Fruit fly (Drosophila melanogaster): Measurements from ENCODE around the gene CG11294.

Gene CG11294

DNA sequence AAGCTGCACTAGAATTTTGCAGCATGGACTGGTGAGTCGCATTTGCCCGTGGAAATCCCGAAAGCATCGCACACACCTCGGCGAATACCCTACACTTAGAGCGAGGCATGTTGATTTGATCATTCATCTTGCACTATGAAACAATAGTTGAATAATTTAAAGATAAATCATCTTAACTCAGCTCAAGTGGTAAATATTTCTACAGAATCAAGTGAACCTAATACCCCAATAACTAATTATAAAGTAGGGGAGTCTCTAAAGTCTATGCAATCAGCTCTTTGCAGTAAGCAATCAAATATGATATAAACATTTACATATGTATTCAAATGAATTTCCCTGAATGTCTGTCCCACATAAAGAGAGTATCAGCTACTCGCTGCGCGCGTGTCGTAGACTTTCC, 16.0 kb downstream of the CG11294 start:
- TF ChIP-seq toe (GFP tag; optimal IDR thresholded peaks at IDR 0.05) (no peak), CG14711 (tag; optimal IDR thresholded peaks at IDR 0.05) (peak; percentile 29), CG7045 (GFP tag; optimal IDR thresholded peaks at IDR 0.05) (peak; percentile 12), Hr96 (GFP tag; optimal IDR thresholded peaks at IDR 0.05) (peak; percentile 64), cnc (optimal IDR thresholded peaks at IDR 0.05) (no peak), bab1 (GFP tag; optimal IDR thresholded peaks at IDR 0.05) (peak; percentile 89)

dm6 chrX:8676631-8677224, 16.7 kb downstream of the CG11294 start, which contains the start of gene Rubicon:
Rubicon (plus strand) TSS chrX:8677063.
- TF ChIP-seq Clk (GFP tag; optimal IDR thresholded peaks at IDR 0.05) (no peak), ovo (GFP tag; optimal IDR thresholded peaks at IDR 0.05) (peak; percentile 98), CG7045 (GFP tag; optimal IDR thresholded peaks at IDR 0.05) (no peak), pad (GFP tag; optimal IDR thresholded peaks at IDR 0.05) (peak; percentile 70), toe (GFP tag; optimal IDR thresholded peaks at IDR 0.05) (no peak), Hr96 (GFP tag; optimal IDR thresholded peaks at IDR 0.05) (peak; percentile 36), CG11617 (GFP tag; optimal IDR thresholded peaks at IDR 0.05) (no peak), CG1620 (GFP tag; optimal IDR thresholded peaks at IDR 0.05) (peak; percentile 66), Mnt (GFP tag; optimal IDR thresholded peaks at IDR 0.05) (peak; percentile 68), cnc (optimal IDR thresholded peaks at IDR 0.05) (no peak), CG5204 (GFP tag; optimal IDR thresholded peaks at IDR 0.05) (no peak), tj (GFP tag; optimal IDR thresholded peaks at IDR 0.05) (peak; percentile 60), cic (GFP tag; optimal IDR thresholded peaks at IDR 0.05) (peak; percentile 23), bab1 (GFP tag; optimal IDR thresholded peaks at IDR 0.05) (peak; percentile 79), CG12768 (GFP tag; optimal IDR thresholded peaks at IDR 0.05) (no peak), CG14711 (tag; optimal IDR thresholded peaks at IDR 0.05) (no peak), Crg-1 (GFP tag; optimal IDR thresholded peaks at IDR 0.05) (peak; percentile 31), CG7101 (tag; optimal IDR thresholded peaks at IDR 0.05) (peak; percentile 40), CG33017 (tag; optimal IDR thresholded peaks at IDR 0.05) (no peak), kay (GFP tag; ENCODE audit: borderline replicate concordance) (no peak)

dm6 chrX:8671348-8672298, 21.8 kb downstream of the CG11294 start:
- no peak for TF ChIP-seq Hr96 (GFP tag; optimal IDR thresholded peaks at IDR 0.05)
- TF ChIP-seq CG14711 (tag; optimal IDR thresholded peaks at IDR 0.05), result no peak

DNA sequence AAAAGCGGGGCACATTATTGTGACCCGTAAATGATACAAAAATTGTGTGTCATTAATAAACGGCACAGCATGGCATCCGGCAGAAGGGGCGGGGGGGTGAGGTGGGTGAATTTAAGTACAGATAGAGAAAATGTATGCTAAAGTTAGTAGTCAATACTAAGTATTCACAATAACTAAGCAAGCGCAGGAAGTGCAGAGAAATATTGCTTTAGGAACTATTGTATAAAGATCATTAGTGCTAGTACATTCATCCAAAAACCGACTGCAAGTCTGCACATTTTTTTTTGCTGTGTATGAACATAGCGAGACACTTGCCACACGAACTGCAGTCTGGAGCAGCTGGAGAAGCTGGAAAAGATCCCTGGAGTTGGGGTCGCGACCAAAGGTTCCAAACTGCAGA, 24.0 kb downstream of the CG11294 start:
- TF ChIP-seq CG7101 (tag; optimal IDR thresholded peaks at IDR 0.05) (no peak), CG7045 (GFP tag; optimal IDR thresholded peaks at IDR 0.05) (no peak), CG14711 (tag; optimal IDR thresholded peaks at IDR 0.05) (no peak), toe (GFP tag; optimal IDR thresholded peaks at IDR 0.05) (no peak), bab1 (GFP tag; optimal IDR thresholded peaks at IDR 0.05) (no peak), CG11617 (GFP tag; optimal IDR thresholded peaks at IDR 0.05) (no peak), cnc (optimal IDR thresholded peaks at IDR 0.05) (no peak), CG33017 (tag; optimal IDR thresholded peaks at IDR 0.05) (no peak), pad (GFP tag; optimal IDR thresholded peaks at IDR 0.05) (no peak), CG5204 (GFP tag; optimal IDR thresholded peaks at IDR 0.05) (no peak), ovo (GFP tag; optimal IDR thresholded peaks at IDR 0.05) (no peak)

DNA sequence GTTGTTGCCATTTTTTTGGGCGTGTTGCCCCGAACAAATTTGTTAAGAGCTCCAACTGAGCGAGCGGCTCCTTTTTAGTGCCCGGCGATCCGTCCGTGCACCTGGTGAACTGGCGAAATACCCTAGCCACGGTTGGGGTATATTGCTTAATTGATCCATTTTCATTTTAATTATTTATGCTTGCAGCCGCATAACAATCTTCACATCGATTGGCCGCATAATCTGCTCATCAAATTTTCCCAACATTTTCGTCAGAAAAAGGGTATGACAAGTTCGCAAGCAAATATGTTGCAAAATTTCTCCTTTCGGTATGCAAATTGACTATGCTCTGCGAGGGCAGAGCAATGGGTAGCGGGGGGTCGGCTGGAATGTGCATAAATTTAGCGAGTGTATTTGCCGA, 25.7 kb downstream of the CG11294 start:
- no peak for TF ChIP-seq cic (GFP tag; optimal IDR thresholded peaks at IDR 0.05)
- TF ChIP-seq pad (GFP tag; optimal IDR thresholded peaks at IDR 0.05), result no peak
- no peak for TF ChIP-seq Hr96 (GFP tag; optimal IDR thresholded peaks at IDR 0.05)
- TF ChIP-seq Mnt (GFP tag; optimal IDR thresholded peaks at IDR 0.05), result no peak
- TF ChIP-seq CG5204 (GFP tag; optimal IDR thresholded peaks at IDR 0.05), result no peak
- no peak for TF ChIP-seq bab1 (GFP tag; optimal IDR thresholded peaks at IDR 0.05)
- no peak for TF ChIP-seq CG12768 (GFP tag; optimal IDR thresholded peaks at IDR 0.05)
- TF ChIP-seq Crg-1 (GFP tag; optimal IDR thresholded peaks at IDR 0.05), result no peak
- TF ChIP-seq tj (GFP tag; optimal IDR thresholded peaks at IDR 0.05), result no peak
- TF ChIP-seq CG7101 (tag; optimal IDR thresholded peaks at IDR 0.05), result no peak
- TF ChIP-seq CG7045 (GFP tag; optimal IDR thresholded peaks at IDR 0.05), result no peak
- no peak for TF ChIP-seq CG11617 (GFP tag; optimal IDR thresholded peaks at IDR 0.05)

- TF ChIP-seq CG33017 (tag; optimal IDR thresholded peaks at IDR 0.05) (no peak), Clk (GFP tag; optimal IDR thresholded peaks at IDR 0.05) (no peak), Crg-1 (GFP tag; optimal IDR thresholded peaks at IDR 0.05) (no peak), CG14711 (tag; optimal IDR thresholded peaks at IDR 0.05) (no peak), bab1 (GFP tag; optimal IDR thresholded peaks at IDR 0.05) (no peak), CG11617 (GFP tag; optimal IDR thresholded peaks at IDR 0.05) (no peak), cnc (optimal IDR thresholded peaks at IDR 0.05) (no peak), kay (GFP tag; ENCODE audit: borderline replicate concordance) (no peak), CG1620 (GFP tag; optimal IDR thresholded peaks at IDR 0.05) (no peak), ovo (GFP tag; optimal IDR thresholded peaks at IDR 0.05) (no peak), tj (GFP tag; optimal IDR thresholded peaks at IDR 0.05) (no peak), toe (GFP tag; optimal IDR thresholded peaks at IDR 0.05) (no peak), pad (GFP tag; optimal IDR thresholded peaks at IDR 0.05) (no peak), CG5204 (GFP tag; optimal IDR thresholded peaks at IDR 0.05) (no peak), CG7045 (GFP tag; optimal IDR thresholded peaks at IDR 0.05) (no peak), CG12768 (GFP tag; optimal IDR thresholded peaks at IDR 0.05) (no peak)
These were observed 26.4 kb downstream of the CG11294 start for dm6 chrX:8667070-8667469.

Measured in whole organism, adult.